Worm (Caenorhabditis elegans): ENCODE results near the gene oga-1.

Gene oga-1

ce11 chrX:9347380-9347979 is at the start of gene oga-1:
TSS of gene oga-1 (minus strand) at chrX:9347430.
- TF ChIP-seq tlp-1 (tag; optimal IDR thresholded peaks at IDR 0.05) = no peak
- TF ChIP-seq nhr-85 (tag) = peak; percentile 93
- no peak for TF ChIP-seq ceh-90 (tag; optimal IDR thresholded peaks at IDR 0.05)
- TF ChIP-seq mdl-1 (tag; optimal IDR thresholded peaks at IDR 0.05) = peak in 1 of 2 experiments; percentile 96
- TF ChIP-seq nhr-77 (tag; optimal IDR thresholded peaks at IDR 0.05) = no peak
- TF ChIP-seq ceh-82 (tag; optimal IDR thresholded peaks at IDR 0.05) = peak in 1 of 3 experiments; percentile 71
- peak; percentile 2 for TF ChIP-seq unc-86 (tag; optimal IDR thresholded peaks at IDR 0.05)
- peak; percentile 45 for TF ChIP-seq unc-130 (tag; optimal IDR thresholded peaks at IDR 0.05)
- peak; percentile 32 for TF ChIP-seq blmp-1 (tag; optimal IDR thresholded peaks at IDR 0.05)
- TF ChIP-seq lin-13 (GFP tag; optimal IDR thresholded peaks at IDR 0.05) = peak; percentile 60
- TF ChIP-seq vab-15 (tag; optimal IDR thresholded peaks at IDR 0.05) = peak; percentile 12
- peak; percentile 90 for TF ChIP-seq nhr-20 (tag; optimal IDR thresholded peaks at IDR 0.05)
- no peak for TF ChIP-seq alr-1 (tag; optimal IDR thresholded peaks at IDR 0.05; ENCODE audit: borderline replicate concordance)
- TF ChIP-seq lin-35 (GFP tag; optimal IDR thresholded peaks at IDR 0.05) = peak; percentile 57 to 81
- no peak for TF ChIP-seq fkh-4 (tag; optimal IDR thresholded peaks at IDR 0.05; ENCODE audit: borderline replicate concordance)
- TF ChIP-seq ztf-11 (tag; optimal IDR thresholded peaks at IDR 0.05) = no peak
- no peak for TF ChIP-seq aly-2 (tag; optimal IDR thresholded peaks at IDR 0.05)
- TF ChIP-seq pag-3 (tag; optimal IDR thresholded peaks at IDR 0.05; ENCODE audit: borderline replicate concordance, insufficient read depth) = no peak
- no peak for TF ChIP-seq ama-1 (optimal IDR thresholded peaks at IDR 0.05)
- no peak for TF ChIP-seq nhr-76 (tag; optimal IDR thresholded peaks at IDR 0.05)
- TF ChIP-seq ceh-63 (GFP tag; optimal IDR thresholded peaks at IDR 0.05) = no peak
- TF ChIP-seq xbp-1 (tag; optimal IDR thresholded peaks at IDR 0.05) = peak; percentile 61
- TF ChIP-seq swsn-7 (tag; optimal IDR thresholded peaks at IDR 0.05) = peak; percentile 63
- TF ChIP-seq nhr-47 (tag; optimal IDR thresholded peaks at IDR 0.05) = peak; percentile 78
- peak; percentile 83 for TF ChIP-seq mep-1 (tag; optimal IDR thresholded peaks at IDR 0.05)
- peak; percentile 67 for TF ChIP-seq skn-1 (tag; optimal IDR thresholded peaks at IDR 0.05)
- no peak for TF ChIP-seq mab-9 (GFP tag; IDR thresholded peaks at IDR 0.05)
- no peak for TF ChIP-seq unc-62 (GFP tag; optimal IDR thresholded peaks at IDR 0.05)
- TF ChIP-seq nhr-90 (tag; optimal IDR thresholded peaks at IDR 0.05; ENCODE audit: poor library complexity) = peak; percentile 69
- peak; percentile 71 for TF ChIP-seq ztf-4 (tag; optimal IDR thresholded peaks at IDR 0.05)
- peak; percentile 52 to 55 for TF ChIP-seq lsy-2 (tag; optimal IDR thresholded peaks at IDR 0.05)
- peak; percentile 93 for TF ChIP-seq snu-23 (GFP tag; optimal IDR thresholded peaks at IDR 0.05)
- TF ChIP-seq dpl-1 (GFP tag; optimal IDR thresholded peaks at IDR 0.05) = peak; percentile 32 to 53 (median 50)
- peak; percentile 52 for TF ChIP-seq fos-1 (tag; optimal IDR thresholded peaks at IDR 0.05)
- no peak for TF ChIP-seq zag-1 (tag; optimal IDR thresholded peaks at IDR 0.05)
- TF ChIP-seq sup-37 (GFP tag; optimal IDR thresholded peaks at IDR 0.05) = no peak
- 0 out of 2 replicates have a peak, but pooled peaks have one; percentile 20 for TF ChIP-seq ceh-88 (GFP tag; IDR thresholded peaks at IDR 0.05)
- peak; percentile 91 for TF ChIP-seq nhr-71 (tag; optimal IDR thresholded peaks at IDR 0.05)
- peak in 1 of 6 experiments; percentile 45 for TF ChIP-seq elt-3 (tag; optimal IDR thresholded peaks at IDR 0.05)
- TF ChIP-seq snpc-4 (tag; optimal IDR thresholded peaks at IDR 0.05) = peak; percentile 49
- TF ChIP-seq fkh-8 (tag; optimal IDR thresholded peaks at IDR 0.05) = peak; percentile 84
- no peak for TF ChIP-seq unc-98 (GFP tag; IDR thresholded peaks at IDR 0.05)
- TF ChIP-seq ceh-8 (GFP tag; optimal IDR thresholded peaks at IDR 0.05) = no peak
- peak; percentile 39 for TF ChIP-seq dsc-1 (tag; optimal IDR thresholded peaks at IDR 0.05)
- TF ChIP-seq lir-3 (tag; optimal IDR thresholded peaks at IDR 0.05; ENCODE audit: poor library complexity) = peak; percentile 71
- no peak for TF ChIP-seq C04F5.9 (tag; optimal IDR thresholded peaks at IDR 0.05)
- TF ChIP-seq lin-14 (GFP tag; optimal IDR thresholded peaks at IDR 0.05) = peak; percentile 95
- TF ChIP-seq hlh-17 (GFP tag; optimal IDR thresholded peaks at IDR 0.05; ENCODE audit: borderline replicate concordance) = no peak
- no peak for TF ChIP-seq unc-30 (tag; optimal IDR thresholded peaks at IDR 0.05)
- peak; percentile 40 for TF ChIP-seq tbx-2 (tag; optimal IDR thresholded peaks at IDR 0.05)
- peak; percentile 19 for TF ChIP-seq pax-3 (tag; optimal IDR thresholded peaks at IDR 0.05)
- TF ChIP-seq sox-4 (tag; optimal IDR thresholded peaks at IDR 0.05) = peak; percentile 38

Data from whole organism, L1 larva.